Worm (Caenorhabditis elegans): ENCODE data around the gene str-116.

- TF ChIP-seq rnt-1 (tag; optimal IDR thresholded peaks at IDR 0.05) (no peak), ztf-11 (tag; optimal IDR thresholded peaks at IDR 0.05) (no peak), ama-1 (optimal IDR thresholded peaks at IDR 0.05) (no peak), lsy-2 (tag; optimal IDR thresholded peaks at IDR 0.05) (no peak), snpc-4 (tag; optimal IDR thresholded peaks at IDR 0.05) (no peak), unc-130 (tag; optimal IDR thresholded peaks at IDR 0.05) (no peak), fkh-8 (tag; optimal IDR thresholded peaks at IDR 0.05) (no peak), nhr-77 (tag; optimal IDR thresholded peaks at IDR 0.05) (no peak), elt-2 (tag; optimal IDR thresholded peaks at IDR 0.05) (no peak), dpl-1 (GFP tag; optimal IDR thresholded peaks at IDR 0.05) (no peak), skn-1 (tag; optimal IDR thresholded peaks at IDR 0.05) (no peak)
Measured at ce11 chrV:11254980-11255379, 11.8 kb upstream of the str-116 start, which contains the start of gene srsx-31.
